Worm (Caenorhabditis elegans) whole organism, dauer: ENCODE data around the gene Y49F6B.13.
"Not testable (repeated sequence)": the region's sequence is repeated elsewhere in the genome, so short reads cannot be mapped to it uniquely, and the experiment has no call there.

ENCODE experiments used
- unc-62 ChIP-seq: sonication (generic microtip); optimal IDR thresholded peaks from 2 replicates; lab custom pipeline; 2017; ENCODE audit warnings: missing biosample characterization, missing genetic modification reagents, missing genetic modification characterization

Y49F6B.13 gene

ce11 chrII:3473744-3474143 lies 2.2 kb upstream of the Y49F6B.13 start, which contains the start of gene sdz-32:
TSS of gene sdz-32 (plus strand) at chrII:3474044.
- TF ChIP-seq unc-62 (GFP tag; lab: Kevin White, UChicago) = no peak

DNA sequence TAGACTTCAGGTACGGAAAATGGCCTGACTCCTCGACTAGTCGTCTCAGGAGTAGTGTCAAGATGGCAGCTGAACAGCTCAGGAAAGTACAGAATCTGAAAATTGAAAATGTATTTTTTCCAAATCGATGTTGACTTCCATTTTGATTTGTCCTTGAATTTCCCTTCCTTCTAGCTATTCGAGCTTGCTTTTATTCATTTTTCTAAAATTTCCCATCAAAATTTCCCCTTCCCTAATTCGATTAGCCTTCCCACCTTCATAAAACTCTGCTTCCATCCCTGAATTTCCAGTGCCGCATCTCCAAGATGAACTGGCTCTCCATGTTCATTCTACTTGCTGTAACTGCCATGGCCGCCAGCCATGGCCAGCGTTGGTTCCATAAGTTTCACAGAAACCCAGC lies 1.3 kb upstream of the Y49F6B.13 start, which contains the start of gene Y49F6B.6:
Gene Y49F6B.6 (plus strand): TSS at position 301 of the 400 bp plus-strand sequence.
- TF ChIP-seq unc-62 (GFP tag; lab: Kevin White, UChicago) = no peak

DNA sequence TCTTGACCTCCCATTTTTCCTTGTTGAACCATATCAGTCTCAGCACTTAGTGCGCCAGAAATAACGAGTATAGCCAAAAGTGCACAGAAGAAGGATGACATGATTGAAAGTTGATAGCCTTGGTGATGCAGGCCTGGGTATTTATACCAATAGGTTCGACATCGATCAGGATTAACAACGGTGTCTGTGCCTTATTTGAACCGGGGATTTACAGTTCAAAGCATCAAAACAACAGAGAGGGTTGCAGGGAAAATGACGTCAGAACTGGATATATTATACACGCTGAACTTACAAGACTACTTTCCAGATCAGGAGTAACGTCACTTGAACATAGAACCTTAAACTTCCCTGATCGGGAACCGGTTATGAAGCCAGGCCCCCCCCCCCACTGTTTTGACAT lies 813 bp upstream of the Y49F6B.13 start, which contains the start of gene Y49F6B.12:
Gene Y49F6B.12 (minus strand): TSS at position 101 of the 400 bp plus-strand sequence.
- no peak for TF ChIP-seq unc-62 (GFP tag; lab: Kevin White, UChicago)

DNA sequence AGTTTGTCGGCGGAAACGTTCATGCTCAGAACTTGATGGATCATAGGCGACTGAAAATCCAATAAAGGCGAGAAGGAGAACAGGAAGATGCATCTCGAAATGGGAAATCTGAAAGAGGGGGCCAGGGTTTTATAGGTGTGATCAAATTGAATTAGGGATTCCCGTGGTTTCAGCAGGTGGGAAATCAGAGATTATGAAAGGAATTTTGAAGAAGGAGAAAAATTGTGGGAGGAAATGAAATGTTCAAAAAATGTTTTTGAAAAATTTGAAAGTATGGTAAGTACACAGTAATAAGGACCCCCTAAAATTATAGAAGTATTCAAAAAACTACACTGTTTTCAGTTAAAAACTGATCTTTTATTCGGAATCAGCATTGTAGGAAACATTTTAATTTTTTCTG lies 954 bp downstream of the Y49F6B.13 start, which contains the start of gene Y49F6B.20:
Gene Y49F6B.20 (minus strand): TSS at position 101 of the 400 bp plus-strand sequence.
- no peak for TF ChIP-seq unc-62 (GFP tag; lab: Kevin White, UChicago)

DNA sequence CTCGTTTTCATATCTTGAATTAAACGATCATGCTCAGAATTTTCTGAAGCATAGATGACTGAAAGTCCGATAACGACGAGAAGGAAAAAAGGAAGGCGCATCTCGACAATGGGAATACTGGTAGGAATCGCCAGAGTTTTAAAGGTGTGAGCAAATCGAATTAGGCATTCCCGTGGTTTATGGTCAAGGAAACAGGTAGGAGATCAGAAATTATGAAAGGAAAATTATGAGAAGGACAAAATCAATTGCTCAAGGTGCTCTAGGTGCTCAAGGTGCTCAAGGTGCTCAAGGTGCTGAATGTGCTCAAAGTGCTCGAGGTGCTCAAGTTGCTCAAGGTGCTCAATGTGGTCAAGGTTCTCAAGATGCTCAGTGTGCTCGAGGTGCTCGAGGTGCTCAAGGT lies 6.9 kb downstream of the Y49F6B.13 start, which contains the start of gene C16C8.10:
Gene C16C8.10 (minus strand): TSS at position 101 of the 400 bp plus-strand sequence.
- not testable (repeated sequence) for TF ChIP-seq unc-62 (GFP tag; lab: Kevin White, UChicago)

ce11 chrII:3463097-3463496 lies 8.4 kb downstream of the Y49F6B.13 start, which contains the start of gene C16C8.9:
TSS of gene C16C8.9 (minus strand) at chrII:3463197.
- TF ChIP-seq unc-62 (GFP tag; lab: Kevin White, UChicago) = no peak

DNA sequence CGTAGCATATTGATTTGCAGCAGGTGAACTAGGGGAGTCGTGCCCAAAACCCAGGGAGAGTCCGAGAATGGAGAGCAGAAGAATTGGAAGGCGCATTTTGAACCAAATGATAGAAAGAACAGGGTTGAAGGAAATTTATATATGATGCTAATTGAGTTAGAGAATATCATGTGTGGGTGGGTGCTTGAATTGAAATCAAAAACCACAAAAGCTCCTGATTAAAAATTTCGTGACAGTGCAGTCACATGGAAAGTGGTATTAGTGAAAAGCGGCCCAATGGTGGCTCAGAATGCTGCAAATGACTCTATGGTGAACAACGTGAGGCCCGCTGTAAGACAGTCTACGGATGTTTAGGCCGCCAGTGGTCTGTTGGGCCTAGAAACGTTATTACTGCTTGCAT lies 9.9 kb downstream of the Y49F6B.13 start, which contains the start of gene C16C8.8:
Gene C16C8.8 (minus strand): TSS at position 101 of the 400 bp plus-strand sequence.
- TF ChIP-seq unc-62 (GFP tag; lab: Kevin White, UChicago) = no peak

ce11 chrII:3460048-3460447 lies 11.5 kb downstream of the Y49F6B.13 start, which contains the start of gene C16C8.7:
TSS of gene C16C8.7 (minus strand) at chrII:3460148.
- no peak for TF ChIP-seq unc-62 (GFP tag; lab: Kevin White, UChicago)

DNA sequence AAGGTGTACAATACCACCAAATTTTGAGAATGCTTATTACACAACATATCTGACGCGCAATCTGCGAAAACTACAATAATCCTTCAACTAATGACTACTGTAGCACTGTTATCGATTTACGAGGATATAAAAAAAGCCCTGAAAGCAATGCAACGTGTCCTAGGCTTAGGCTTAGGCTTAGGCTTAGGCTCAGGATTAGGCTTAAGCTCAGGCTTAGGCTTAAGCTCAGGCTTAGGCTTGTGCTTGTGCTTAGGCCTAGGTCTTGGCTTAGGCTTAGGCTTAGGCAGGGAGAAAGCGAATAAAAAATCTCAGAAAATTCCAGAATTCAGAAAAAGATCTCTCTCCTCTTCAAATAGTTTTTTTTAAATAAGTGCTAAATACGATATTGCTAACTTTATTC lies 12.3 kb downstream of the Y49F6B.13 start:
- no peak for TF ChIP-seq unc-62 (GFP tag; lab: Kevin White, UChicago)

DNA sequence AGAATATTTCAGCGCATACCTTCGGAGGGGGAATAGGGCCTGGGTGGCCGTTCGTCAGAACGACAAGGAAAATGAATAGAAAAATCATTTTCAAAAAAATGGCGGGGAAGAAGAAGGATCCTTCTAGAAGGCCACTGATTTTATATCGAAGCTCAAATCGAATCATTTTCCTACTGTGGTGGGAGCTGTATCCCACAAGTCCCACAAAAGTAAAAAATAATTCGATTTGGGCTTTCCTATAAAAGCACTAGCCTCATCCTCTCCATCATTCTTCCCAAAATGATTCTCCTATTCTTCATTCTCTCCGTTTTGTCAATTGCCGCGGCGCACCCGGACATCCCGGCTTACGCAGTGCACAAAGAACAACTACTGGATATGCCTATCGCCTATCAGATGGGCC lies 13.3 kb downstream of the Y49F6B.13 start, which contains the start of the genes C16C8.26 and C16C8.19:
Gene C16C8.26 (minus strand): TSS at position 101 of the 400 bp plus-strand sequence.
Gene C16C8.19 (plus strand): TSS at position 279 of the 400 bp plus-strand sequence.
- TF ChIP-seq unc-62 (GFP tag; lab: Kevin White, UChicago) = no peak

ce11 chrII:3453521-3453920 lies 18.0 kb downstream of the Y49F6B.13 start, which contains the start of gene C16C8.11:
TSS of gene C16C8.11 (plus strand) at chrII:3453708.
- TF ChIP-seq unc-62 (GFP tag; lab: Kevin White, UChicago) = no peak

DNA sequence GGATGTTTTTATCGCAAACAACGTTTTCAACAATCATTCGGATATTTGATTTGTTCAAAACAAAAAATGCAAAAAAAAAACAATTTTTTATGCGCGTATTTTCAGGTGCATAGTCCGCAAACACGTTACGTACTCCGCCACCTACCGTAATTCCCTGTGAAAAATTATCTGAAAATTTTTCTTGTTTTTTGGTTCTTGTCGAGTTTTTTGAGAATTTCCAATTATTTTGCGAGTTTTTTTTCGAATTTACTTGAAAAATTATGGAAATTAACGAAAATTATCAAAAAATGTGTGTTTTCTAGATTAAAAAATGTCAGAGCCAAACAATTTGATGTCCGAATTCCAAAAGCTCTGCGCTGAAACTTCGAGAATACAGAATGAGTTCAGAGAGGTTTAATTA lies 19.1 kb downstream of the Y49F6B.13 start, which contains the start of gene C16C8.12:
Gene C16C8.12 (plus strand): TSS at position 301 of the 400 bp plus-strand sequence.
- TF ChIP-seq unc-62 (GFP tag; lab: Kevin White, UChicago) = no peak

DNA sequence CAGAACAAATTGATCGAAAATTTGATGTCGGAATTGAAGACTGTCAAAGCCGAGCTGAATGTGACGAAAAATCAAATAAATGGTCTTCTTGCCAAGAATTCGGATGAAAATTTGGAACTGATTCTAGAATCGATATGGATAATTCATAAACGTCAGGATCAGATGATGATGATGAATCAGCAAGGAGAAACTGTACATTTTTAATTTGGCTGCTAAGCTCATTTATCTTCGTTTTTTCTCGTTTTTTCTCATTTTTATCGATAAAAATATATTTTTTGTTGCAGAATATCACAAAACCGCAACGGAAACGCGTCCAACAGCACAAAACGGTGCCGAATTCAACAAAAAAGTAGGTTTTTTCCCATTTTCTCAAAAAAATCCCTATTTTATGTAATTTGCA lies 22.0 kb downstream of the Y49F6B.13 start, which contains the start of gene C16C8.14:
Gene C16C8.14 (plus strand): TSS at position 301 of the 400 bp plus-strand sequence.
- not testable (repeated sequence) for TF ChIP-seq unc-62 (GFP tag; lab: Kevin White, UChicago)

ce11 chrII:3448776-3449280 lies 22.7 kb downstream of the Y49F6B.13 start, which contains the start of gene C16C8.25:
TSS of gene C16C8.25 (plus strand) at chrII:3449230.
- no peak for TF ChIP-seq unc-62 (GFP tag; lab: Kevin White, UChicago)

ce11 chrII:3447906-3448305 lies 23.6 kb downstream of the Y49F6B.13 start, which contains the start of gene C16C8.21:
TSS of gene C16C8.21 (plus strand) at chrII:3448206.
- no peak for TF ChIP-seq unc-62 (GFP tag; lab: Kevin White, UChicago)

ce11 chrII:3446647-3447046 lies 24.9 kb downstream of the Y49F6B.13 start, which contains the start of the genes C16C8.20 and gldi-6:
TSS of gene C16C8.20 (plus strand) at chrII:3446947.
TSS of gene gldi-6 (plus strand) at chrII:3446947.
- TF ChIP-seq unc-62 (GFP tag; lab: Kevin White, UChicago) = no peak
